Fruit fly (Drosophila melanogaster): ENCODE results near the gene Rel.

The Rel gene

DNA sequence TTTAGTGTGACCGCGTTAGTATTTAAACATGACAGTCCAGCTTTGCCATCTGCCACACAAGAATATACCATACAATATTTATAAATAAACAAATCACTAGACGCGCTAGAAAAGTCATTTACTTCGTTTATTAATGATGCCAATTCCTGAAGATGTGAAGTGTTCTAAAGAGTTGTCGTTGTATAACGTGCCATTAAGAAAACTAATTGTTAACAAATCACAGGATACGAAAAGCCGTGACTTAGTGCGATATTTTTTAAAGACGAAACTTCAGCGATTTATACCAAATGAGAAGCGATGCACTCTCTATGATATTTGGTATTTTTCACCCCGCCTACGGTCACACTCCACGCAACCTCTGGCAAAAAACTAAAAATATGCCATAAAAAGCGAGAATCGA is 8.3 kb downstream of the Rel start, which contains the start of gene neur (continued):
- TF ChIP-seq CG13624 (GFP tag; optimal IDR thresholded peaks at IDR 0.05): no peak
- TF ChIP-seq sug (tag; optimal IDR thresholded peaks at IDR 0.05): peak; percentile 59
- peak; percentile 6 for TF ChIP-seq Myb (GFP tag; optimal IDR thresholded peaks at IDR 0.05)
- peak; percentile 44 for TF ChIP-seq CG8924 (tag; optimal IDR thresholded peaks at IDR 0.05)
- peak; percentile 4 for TF ChIP-seq CG18599 (GFP tag; optimal IDR thresholded peaks at IDR 0.05)
- TF ChIP-seq Side (GFP tag; optimal IDR thresholded peaks at IDR 0.05): peak; percentile 32
- TF ChIP-seq fd102C (GFP tag; optimal IDR thresholded peaks at IDR 0.05): no peak
- 0 out of 3 replicates have a peak, but pooled peaks have one; percentile 54 for TF ChIP-seq CG14860 (GFP tag; IDR thresholded peaks at IDR 0.05; ENCODE audit: partially characterized antibody)
- peak; percentile 30 for TF ChIP-seq CG18262 (tag; optimal IDR thresholded peaks at IDR 0.05)
- TF ChIP-seq Nf-YC (tag; optimal IDR thresholded peaks at IDR 0.05): peak; percentile 41
- TF ChIP-seq CG4707 (GFP tag; optimal IDR thresholded peaks at IDR 0.05): no peak
- no peak for TF ChIP-seq CG12744 (GFP tag; optimal IDR thresholded peaks at IDR 0.05)
- TF ChIP-seq Xbp1 (GFP tag; optimal IDR thresholded peaks at IDR 0.05): no peak
- TF ChIP-seq cwo (GFP tag; optimal IDR thresholded peaks at IDR 0.05): no peak
- peak; percentile 35 for TF ChIP-seq Dp (GFP tag; optimal IDR thresholded peaks at IDR 0.05)
- no peak for TF ChIP-seq Tbp (GFP tag; optimal IDR thresholded peaks at IDR 0.05)
- TF ChIP-seq schlank (tag; optimal IDR thresholded peaks at IDR 0.05): no peak
- TF ChIP-seq CG7987 (GFP tag; optimal IDR thresholded peaks at IDR 0.05): no peak
- TF ChIP-seq eyg (GFP tag; optimal IDR thresholded peaks at IDR 0.05): no peak
- TF ChIP-seq aop (GFP tag; IDR thresholded peaks at IDR 0.05): no peak
- TF ChIP-seq CG34224 (GFP tag; IDR thresholded peaks at IDR 0.05; ENCODE audit: partially characterized antibody): peak; percentile 59
- no peak for TF ChIP-seq Dad (GFP tag; optimal IDR thresholded peaks at IDR 0.05)
- peak; percentile 18 to 41 for TF ChIP-seq tll (GFP tag; optimal IDR thresholded peaks at IDR 0.05)
- TF ChIP-seq tio (GFP tag; optimal IDR thresholded peaks at IDR 0.05): no peak
- TF ChIP-seq CG11398 (GFP tag; optimal IDR thresholded peaks at IDR 0.05): no peak
- no peak for TF ChIP-seq NC2α (GFP tag; optimal IDR thresholded peaks at IDR 0.05)
- peak; percentile 94 for TF ChIP-seq stwl (tag; optimal IDR thresholded peaks at IDR 0.05)
- TF ChIP-seq dm (GFP tag; optimal IDR thresholded peaks at IDR 0.05): peak; percentile 5
- TF ChIP-seq trh (GFP tag; optimal IDR thresholded peaks at IDR 0.05): no peak
- no peak for TF ChIP-seq CG10274 (GFP tag; optimal IDR thresholded peaks at IDR 0.05)
- TF ChIP-seq BtbVII (GFP tag; optimal IDR thresholded peaks at IDR 0.05): peak; percentile 4
- TF ChIP-seq CG7928 (GFP tag; optimal IDR thresholded peaks at IDR 0.05): no peak
- peak; percentile 80 for TF ChIP-seq Dll (GFP tag; IDR thresholded peaks at IDR 0.05; ENCODE audit: partially characterized antibody)
- no peak for TF ChIP-seq sd (tag; optimal IDR thresholded peaks at IDR 0.05)
- no peak for TF ChIP-seq croc (GFP tag; conservative IDR thresholded peaks at IDR 0.05)
- peak; percentile 77 for TF ChIP-seq pzg (GFP tag; optimal IDR thresholded peaks at IDR 0.05)
- TF ChIP-seq CG10267 (tag; optimal IDR thresholded peaks at IDR 0.05): peak; percentile 55
- peak; percentile 35 for TF ChIP-seq gro (GFP tag; optimal IDR thresholded peaks at IDR 0.05)
- TF ChIP-seq jumu (GFP tag; optimal IDR thresholded peaks at IDR 0.05): peak; percentile 13
- no peak for TF ChIP-seq sisA (GFP tag; IDR thresholded peaks at IDR 0.05)
- TF ChIP-seq NC2β (GFP tag; optimal IDR thresholded peaks at IDR 0.05): peak; percentile 26
- TF ChIP-seq abd-A (tag; optimal IDR thresholded peaks at IDR 0.05): no peak
- TF ChIP-seq mld (GFP tag; IDR thresholded peaks at IDR 0.05; ENCODE audit: partially characterized antibody): 0 out of 3 replicates have a peak, but pooled peaks have one; percentile 11
- TF ChIP-seq CG12155 (GFP tag; optimal IDR thresholded peaks at IDR 0.05): peak; percentile 63
- TF ChIP-seq shn (GFP tag; optimal IDR thresholded peaks at IDR 0.05): no peak
- TF ChIP-seq az2 (GFP tag; optimal IDR thresholded peaks at IDR 0.05): no peak
- no peak for TF ChIP-seq CG11093 (GFP tag; IDR thresholded peaks at IDR 0.05)
- peak; percentile 25 for TF ChIP-seq CG18619 (GFP tag; optimal IDR thresholded peaks at IDR 0.05)
- TF ChIP-seq CG13775 (GFP tag; optimal IDR thresholded peaks at IDR 0.05): peak; percentile 28
- no peak for TF ChIP-seq Elba2 (GFP tag; optimal IDR thresholded peaks at IDR 0.05)
